Worm (Caenorhabditis elegans): ENCODE results near the gene vit-5.

vit-5 gene

ce11 chrX:3416063-3416462, 12.8 kb downstream of the vit-5 start:
- TF ChIP-seq tab-1 (GFP tag; IDR thresholded peaks at IDR 0.05) (no peak), klf-2 (GFP tag; conservative IDR thresholded peaks at IDR 0.05) (no peak), ztf-23 (GFP tag; IDR thresholded peaks at IDR 0.05) (no peak), flt-1 (GFP tag; IDR thresholded peaks at IDR 0.05) (no peak)

- no peak for TF ChIP-seq klf-2 (GFP tag; conservative IDR thresholded peaks at IDR 0.05)
- no peak for TF ChIP-seq tab-1 (GFP tag; IDR thresholded peaks at IDR 0.05)
- no peak for TF ChIP-seq med-1 (GFP tag; optimal IDR thresholded peaks at IDR 0.05; ENCODE audit: insufficient read depth)
- TF ChIP-seq ztf-29 (GFP tag; IDR thresholded peaks at IDR 0.05): no peak
- no peak for TF ChIP-seq cog-1 (tag; optimal IDR thresholded peaks at IDR 0.05)
- TF ChIP-seq T22C8.4 (GFP tag; IDR thresholded peaks at IDR 0.05): no peak
- TF ChIP-seq ztf-23 (GFP tag; IDR thresholded peaks at IDR 0.05): no peak
- TF ChIP-seq flt-1 (GFP tag; IDR thresholded peaks at IDR 0.05): no peak
- no peak for TF ChIP-seq ref-1 (GFP tag; conservative IDR thresholded peaks at IDR 0.05)
Observed at ce11 chrX:3419084-3419483, 15.8 kb downstream of the vit-5 start, which contains the start of gene C04F6.7. Gene C04F6.7, minus strand, starts transcription at chrX:3419184.

- no peak for TF ChIP-seq klf-2 (GFP tag; conservative IDR thresholded peaks at IDR 0.05)
- TF ChIP-seq cog-1 (tag; optimal IDR thresholded peaks at IDR 0.05): no peak
- TF ChIP-seq ztf-29 (GFP tag; IDR thresholded peaks at IDR 0.05): no peak
- TF ChIP-seq ztf-23 (GFP tag; IDR thresholded peaks at IDR 0.05): no peak
- TF ChIP-seq flt-1 (GFP tag; IDR thresholded peaks at IDR 0.05): no peak
- no peak for TF ChIP-seq ref-1 (GFP tag; conservative IDR thresholded peaks at IDR 0.05)
- TF ChIP-seq T22C8.4 (GFP tag; IDR thresholded peaks at IDR 0.05): no peak
- TF ChIP-seq med-1 (GFP tag; optimal IDR thresholded peaks at IDR 0.05; ENCODE audit: insufficient read depth): no peak
- TF ChIP-seq tab-1 (GFP tag; IDR thresholded peaks at IDR 0.05): no peak
Observed at ce11 chrX:3424516-3424915, 21.2 kb downstream of the vit-5 start, which contains the start of gene ZK813.6. Gene ZK813.6, plus strand, starts transcription at chrX:3424816.

ce11 chrX:3429122-3429521, 25.9 kb downstream of the vit-5 start:
- TF ChIP-seq flt-1 (GFP tag; IDR thresholded peaks at IDR 0.05) (no peak), tab-1 (GFP tag; IDR thresholded peaks at IDR 0.05) (no peak), med-1 (GFP tag; optimal IDR thresholded peaks at IDR 0.05; ENCODE audit: insufficient read depth) (no peak), cog-1 (tag; optimal IDR thresholded peaks at IDR 0.05) (no peak), ref-1 (GFP tag; conservative IDR thresholded peaks at IDR 0.05) (no peak), klf-2 (GFP tag; conservative IDR thresholded peaks at IDR 0.05) (no peak), T22C8.4 (GFP tag; IDR thresholded peaks at IDR 0.05) (no peak), ztf-29 (GFP tag; IDR thresholded peaks at IDR 0.05) (no peak), ztf-23 (GFP tag; IDR thresholded peaks at IDR 0.05) (no peak)

ce11 chrX:3430020-3430419, 26.7 kb downstream of the vit-5 start, which contains the start of gene ZK813.4:
Gene ZK813.4, minus strand, starts transcription at chrX:3430120.
- TF ChIP-seq ref-1 (GFP tag; conservative IDR thresholded peaks at IDR 0.05): no peak
- TF ChIP-seq klf-2 (GFP tag; conservative IDR thresholded peaks at IDR 0.05): no peak
- no peak for TF ChIP-seq T22C8.4 (GFP tag; IDR thresholded peaks at IDR 0.05)
- TF ChIP-seq ztf-29 (GFP tag; IDR thresholded peaks at IDR 0.05): no peak

- TF ChIP-seq tab-1 (GFP tag; IDR thresholded peaks at IDR 0.05): no peak
- TF ChIP-seq ztf-23 (GFP tag; IDR thresholded peaks at IDR 0.05): no peak
- TF ChIP-seq T22C8.4 (GFP tag; IDR thresholded peaks at IDR 0.05): no peak
- TF ChIP-seq med-1 (GFP tag; optimal IDR thresholded peaks at IDR 0.05; ENCODE audit: insufficient read depth): no peak
- no peak for TF ChIP-seq ref-1 (GFP tag; conservative IDR thresholded peaks at IDR 0.05)
- TF ChIP-seq cog-1 (tag; optimal IDR thresholded peaks at IDR 0.05): no peak
- no peak for TF ChIP-seq ztf-29 (GFP tag; IDR thresholded peaks at IDR 0.05)
- TF ChIP-seq klf-2 (GFP tag; conservative IDR thresholded peaks at IDR 0.05): no peak
- TF ChIP-seq flt-1 (GFP tag; IDR thresholded peaks at IDR 0.05): no peak
Observed at ce11 chrX:3439823-3440222, 36.6 kb downstream of the vit-5 start.

- no peak for TF ChIP-seq T22C8.4 (GFP tag; IDR thresholded peaks at IDR 0.05)
- TF ChIP-seq cog-1 (tag; optimal IDR thresholded peaks at IDR 0.05): no peak
- TF ChIP-seq klf-2 (GFP tag; conservative IDR thresholded peaks at IDR 0.05): no peak
- TF ChIP-seq ref-1 (GFP tag; conservative IDR thresholded peaks at IDR 0.05): no peak
- no peak for TF ChIP-seq tab-1 (GFP tag; IDR thresholded peaks at IDR 0.05)
- TF ChIP-seq flt-1 (GFP tag; IDR thresholded peaks at IDR 0.05): no peak
- TF ChIP-seq ztf-23 (GFP tag; IDR thresholded peaks at IDR 0.05): no peak
- TF ChIP-seq med-1 (GFP tag; optimal IDR thresholded peaks at IDR 0.05; ENCODE audit: insufficient read depth): no peak
- no peak for TF ChIP-seq ztf-29 (GFP tag; IDR thresholded peaks at IDR 0.05)
Observed at ce11 chrX:3440308-3440707, 37.0 kb downstream of the vit-5 start.

- no peak for TF ChIP-seq ztf-29 (GFP tag; IDR thresholded peaks at IDR 0.05)
- no peak for TF ChIP-seq ztf-23 (GFP tag; IDR thresholded peaks at IDR 0.05)
- TF ChIP-seq flt-1 (GFP tag; IDR thresholded peaks at IDR 0.05): no peak
- TF ChIP-seq klf-2 (GFP tag; conservative IDR thresholded peaks at IDR 0.05): no peak
- TF ChIP-seq cog-1 (tag; optimal IDR thresholded peaks at IDR 0.05): no peak
- no peak for TF ChIP-seq ref-1 (GFP tag; conservative IDR thresholded peaks at IDR 0.05)
- TF ChIP-seq med-1 (GFP tag; optimal IDR thresholded peaks at IDR 0.05; ENCODE audit: insufficient read depth): no peak
- no peak for TF ChIP-seq tab-1 (GFP tag; IDR thresholded peaks at IDR 0.05)
- TF ChIP-seq T22C8.4 (GFP tag; IDR thresholded peaks at IDR 0.05): no peak
Observed at ce11 chrX:3441539-3441938, 38.3 kb downstream of the vit-5 start, which contains the start of gene ZK813.3. Gene ZK813.3, plus strand, starts transcription at chrX:3441839.

ce11 chrX:3443526-3443925, 40.3 kb downstream of the vit-5 start, which contains the start of gene ZK813.2:
Gene ZK813.2, plus strand, starts transcription at chrX:3443826.
- TF ChIP-seq tab-1 (GFP tag; IDR thresholded peaks at IDR 0.05) (no peak), med-1 (GFP tag; optimal IDR thresholded peaks at IDR 0.05; ENCODE audit: insufficient read depth) (no peak), T22C8.4 (GFP tag; IDR thresholded peaks at IDR 0.05) (no peak), ztf-29 (GFP tag; IDR thresholded peaks at IDR 0.05) (no peak), klf-2 (GFP tag; conservative IDR thresholded peaks at IDR 0.05) (no peak), cog-1 (tag; optimal IDR thresholded peaks at IDR 0.05) (no peak), flt-1 (GFP tag; IDR thresholded peaks at IDR 0.05) (no peak), ztf-23 (GFP tag; IDR thresholded peaks at IDR 0.05) (no peak), ref-1 (GFP tag; conservative IDR thresholded peaks at IDR 0.05) (no peak)

- no peak for TF ChIP-seq ztf-29 (GFP tag; IDR thresholded peaks at IDR 0.05)
- no peak for TF ChIP-seq med-1 (GFP tag; optimal IDR thresholded peaks at IDR 0.05; ENCODE audit: insufficient read depth)
- TF ChIP-seq flt-1 (GFP tag; IDR thresholded peaks at IDR 0.05): no peak
- TF ChIP-seq ref-1 (GFP tag; conservative IDR thresholded peaks at IDR 0.05): no peak
- TF ChIP-seq cog-1 (tag; optimal IDR thresholded peaks at IDR 0.05): no peak
- no peak for TF ChIP-seq klf-2 (GFP tag; conservative IDR thresholded peaks at IDR 0.05)
- no peak for TF ChIP-seq ztf-23 (GFP tag; IDR thresholded peaks at IDR 0.05)
- no peak for TF ChIP-seq T22C8.4 (GFP tag; IDR thresholded peaks at IDR 0.05)
- TF ChIP-seq tab-1 (GFP tag; IDR thresholded peaks at IDR 0.05): no peak
Observed at ce11 chrX:3444514-3444913, 41.2 kb downstream of the vit-5 start, which contains the start of gene ZK813.7. Gene ZK813.7, plus strand, starts transcription at chrX:3444814.
